Worm (Caenorhabditis elegans): Measurements from ENCODE around the gene K08D10.14.

DNA sequence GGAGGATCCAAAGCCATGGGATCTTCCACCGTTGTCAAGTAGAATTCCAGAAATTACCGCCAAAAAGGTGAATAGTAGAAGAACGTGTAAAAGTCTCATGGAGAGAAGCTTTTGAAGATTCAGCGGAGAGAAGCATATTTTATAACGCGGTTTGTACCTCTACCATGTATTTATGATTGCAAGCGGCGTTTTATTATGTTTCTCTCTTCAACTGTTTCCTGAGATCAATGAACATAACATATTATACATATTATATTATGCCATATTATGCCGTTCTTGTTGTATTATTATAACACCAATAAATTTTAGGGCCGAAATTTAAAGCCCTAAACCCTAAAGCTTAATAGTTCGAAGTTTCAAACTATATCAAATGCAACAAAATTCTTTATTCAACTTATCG is 14.5 kb upstream of the K08D10.14 start, which contains the start of gene F49F1.18:
- TF ChIP-seq skn-1 (tag; optimal IDR thresholded peaks at IDR 0.05): no peak
- TF ChIP-seq ces-1 (GFP tag; optimal IDR thresholded peaks at IDR 0.05): no peak
- TF ChIP-seq nhr-47 (tag; optimal IDR thresholded peaks at IDR 0.05): no peak
- no peak for TF ChIP-seq ceh-8 (GFP tag; optimal IDR thresholded peaks at IDR 0.05)
- TF ChIP-seq hlh-4 (tag; optimal IDR thresholded peaks at IDR 0.05): no peak
- no peak for TF ChIP-seq tbx-2 (tag; optimal IDR thresholded peaks at IDR 0.05)
- no peak for TF ChIP-seq lin-35 (GFP tag; optimal IDR thresholded peaks at IDR 0.05)
- TF ChIP-seq elt-3 (tag; optimal IDR thresholded peaks at IDR 0.05): no peak
- no peak for TF ChIP-seq nhr-76 (tag; optimal IDR thresholded peaks at IDR 0.05)
- no peak for TF ChIP-seq fkh-10 (GFP tag; optimal IDR thresholded peaks at IDR 0.05)
- no peak for TF ChIP-seq elt-2 (tag; optimal IDR thresholded peaks at IDR 0.05)

All from whole organism, L1 larva.